Worm (Caenorhabditis elegans): ENCODE results near the gene F48G7.7.

F48G7.7 gene

ce11 chrV:635630-636029 is 9.4 kb upstream of the F48G7.7 start (continued):
- TF ChIP-seq F23B12.7 (tag; optimal IDR thresholded peaks at IDR 0.05; ENCODE audit: insufficient read depth) (no peak), lag-1 (GFP tag; IDR thresholded peaks at IDR 0.05) (no peak), ztf-25 (GFP tag; IDR thresholded peaks at IDR 0.05) (no peak), ceh-27 (GFP tag; optimal IDR thresholded peaks at IDR 0.05) (peak; percentile 13), let-526 (GFP tag; IDR thresholded peaks at IDR 0.05) (no peak), rpc-1 (optimal IDR thresholded peaks at IDR 0.05) (no peak), rpc-1 (tag; optimal IDR thresholded peaks at IDR 0.05) (no peak), dox-1 (GFP tag; IDR thresholded peaks at IDR 0.05) (peak; percentile 63), Y95B8A.8 (GFP tag; IDR thresholded peaks at IDR 0.05) (no peak), ztf-22 (GFP tag; optimal IDR thresholded peaks at IDR 0.05) (no peak)

ce11 chrV:634855-635254 is 8.6 kb upstream of the F48G7.7 start, which contains the start of gene F48G7.10:
Gene F48G7.10 (minus strand): TSS chrV:634955.
- TF ChIP-seq madf-6 (GFP tag; IDR thresholded peaks at IDR 0.05) (no peak), Y67H2A.10 (GFP tag; conservative IDR thresholded peaks at IDR 0.05) (no peak), gei-17 (GFP tag; optimal IDR thresholded peaks at IDR 0.05) (no peak), aptf-3 (GFP tag; IDR thresholded peaks at IDR 0.05) (no peak), nhr-80 (tag; optimal IDR thresholded peaks at IDR 0.05) (no peak), F23B12.7 (tag; optimal IDR thresholded peaks at IDR 0.05; ENCODE audit: insufficient read depth) (no peak), sea-2 (GFP tag; IDR thresholded peaks at IDR 0.05) (no peak), efl-1 (GFP tag; optimal IDR thresholded peaks at IDR 0.05) (no peak), attf-6 (GFP tag; IDR thresholded peaks at IDR 0.05) (no peak)

ce11 chrV:631832-632231 is 5.6 kb upstream of the F48G7.7 start:
- TF ChIP-seq unc-62 (GFP tag; optimal IDR thresholded peaks at IDR 0.05), result no peak
- TF ChIP-seq K11D2.4 (GFP tag; IDR thresholded peaks at IDR 0.05), result no peak
- no peak for TF ChIP-seq nhr-90 (tag; optimal IDR thresholded peaks at IDR 0.05)
- no peak for TF ChIP-seq gei-17 (GFP tag; optimal IDR thresholded peaks at IDR 0.05)
- TF ChIP-seq pbrm-1 (GFP tag; IDR thresholded peaks at IDR 0.05), result no peak
- TF ChIP-seq nhr-120 (GFP tag; IDR thresholded peaks at IDR 0.05), result no peak
- TF ChIP-seq rcor-1 (GFP tag; IDR thresholded peaks at IDR 0.05), result no peak
- TF ChIP-seq ets-4 (GFP tag; optimal IDR thresholded peaks at IDR 0.05), result no peak
- TF ChIP-seq atf-7 (tag; optimal IDR thresholded peaks at IDR 0.05), result no peak
- TF ChIP-seq akir-1 (GFP tag; optimal IDR thresholded peaks at IDR 0.05), result no peak
- TF ChIP-seq tbx-9 (tag; optimal IDR thresholded peaks at IDR 0.05; ENCODE audit: borderline replicate concordance), result no peak
- no peak for TF ChIP-seq aptf-3 (GFP tag; IDR thresholded peaks at IDR 0.05)

DNA sequence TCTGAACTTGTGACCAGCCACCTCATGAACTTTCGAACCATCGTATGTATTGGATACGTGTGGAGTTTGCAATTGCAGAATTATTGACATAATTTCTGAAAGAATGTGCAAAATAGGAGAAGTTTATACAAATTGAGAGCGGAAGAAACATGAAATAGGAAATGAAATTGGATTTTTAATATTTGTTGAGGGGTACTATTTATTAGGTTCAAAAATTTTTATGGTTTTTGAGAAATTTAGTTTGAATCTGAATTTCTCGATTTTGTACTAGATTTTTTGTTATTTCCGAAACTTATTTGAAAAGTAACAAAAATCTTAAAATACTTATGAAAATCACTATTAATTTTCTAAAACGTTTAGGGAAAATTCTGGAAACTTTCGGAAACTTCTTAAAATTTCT is 2.3 kb upstream of the F48G7.7 start, which contains the start of gene F48G7.9:
TSS of gene F48G7.9 (minus strand) at position 101 of the 400 bp plus-strand sequence.
- TF ChIP-seq ztf-28 (GFP tag; IDR thresholded peaks at IDR 0.05) (no peak), F23B12.7 (tag; optimal IDR thresholded peaks at IDR 0.05; ENCODE audit: insufficient read depth) (no peak), ztf-25 (GFP tag; IDR thresholded peaks at IDR 0.05) (no peak), efl-1 (GFP tag; optimal IDR thresholded peaks at IDR 0.05) (no peak), snpc-1.3 (tag; optimal IDR thresholded peaks at IDR 0.05; ENCODE audit: insufficient read depth) (no peak), him-1 (tag; optimal IDR thresholded peaks at IDR 0.05) (no peak), tbp1 (GFP tag; optimal IDR thresholded peaks at IDR 0.05) (no peak), zim-3 (tag; optimal IDR thresholded peaks at IDR 0.05) (no peak), ztf-18 (tag; optimal IDR thresholded peaks at IDR 0.05) (no peak), dox-1 (GFP tag; IDR thresholded peaks at IDR 0.05) (no peak), Y67H2A.10 (GFP tag; conservative IDR thresholded peaks at IDR 0.05) (no peak), gei-17 (GFP tag; optimal IDR thresholded peaks at IDR 0.05) (no peak), mel-28 (tag; optimal IDR thresholded peaks at IDR 0.05; ENCODE audit: borderline replicate concordance) (no peak), snpc-1.1 (tag; optimal IDR thresholded peaks at IDR 0.05; ENCODE audit: insufficient read depth) (no peak), lag-1 (GFP tag; IDR thresholded peaks at IDR 0.05) (no peak), B0336.3 (GFP tag; IDR thresholded peaks at IDR 0.05) (no peak), cebp-1 (GFP tag; IDR thresholded peaks at IDR 0.05) (no peak), cebp-1 (tag; optimal IDR thresholded peaks at IDR 0.05) (no peak), madf-8 (GFP tag; conservative IDR thresholded peaks at IDR 0.05) (no peak), madf-10 (tag; optimal IDR thresholded peaks at IDR 0.05) (no peak), K12H6.12 (tag; optimal IDR thresholded peaks at IDR 0.05) (no peak)

Data from whole organism, young adult.